Fruit fly (Drosophila melanogaster): Measurements from ENCODE around the gene CG10600.
A peak's percentile ranks its signal among the peaks of the same experiment; 100 is the strongest.

The CG10600 gene

dm6 chr2L:18857635-18858059 is 18.2 kb upstream of the CG10600 start (continued):
- TF ChIP-seq nerfin-1 (tag; optimal IDR thresholded peaks at IDR 0.05) (peak; percentile 87), CG1602 (GFP tag; optimal IDR thresholded peaks at IDR 0.05) (peak; percentile 89), YL-1 (GFP tag; optimal IDR thresholded peaks at IDR 0.05) (peak; percentile 59), CG4820 (GFP tag; optimal IDR thresholded peaks at IDR 0.05) (peak; percentile 78), ro (GFP tag; IDR thresholded peaks at IDR 0.05) (peak; percentile 48; the same call in 1 of the 2 replicates), CG10959 (GFP tag; IDR thresholded peaks at IDR 0.05) (peak; percentile 83), CG4707 (GFP tag; optimal IDR thresholded peaks at IDR 0.05) (peak; percentile 82), CG11504 (tag; optimal IDR thresholded peaks at IDR 0.05) (peak; percentile 93), nerfin-2 (GFP tag; IDR thresholded peaks at IDR 0.05; ENCODE audit: partially characterized antibody) (no peak), CG2120 (GFP tag; optimal IDR thresholded peaks at IDR 0.05) (peak; percentile 95), otp (GFP tag; IDR thresholded peaks at IDR 0.05) (peak; percentile 92), CG2199 (GFP tag; IDR thresholded peaks at IDR 0.05) (peak; percentile 89), CG11456 (GFP tag; IDR thresholded peaks at IDR 0.05) (peak; percentile 92), gsb-n (tag; optimal IDR thresholded peaks at IDR 0.05) (peak; percentile 86), Abd-B (GFP tag; optimal IDR thresholded peaks at IDR 0.05) (peak; percentile 87), trh (GFP tag; optimal IDR thresholded peaks at IDR 0.05) (peak; percentile 71), CG7357 (GFP tag; IDR thresholded peaks at IDR 0.05) (peak; percentile 81), Camta (GFP tag; optimal IDR thresholded peaks at IDR 0.05) (peak; percentile 90), gem (tag; optimal IDR thresholded peaks at IDR 0.05) (peak; percentile 96), Lhr (GFP tag; optimal IDR thresholded peaks at IDR 0.05) (peak; percentile 74), Aef1 (GFP tag; IDR thresholded peaks at IDR 0.05) (peak; percentile 88), tio (GFP tag; optimal IDR thresholded peaks at IDR 0.05) (peak; percentile 89), tup (GFP tag; optimal IDR thresholded peaks at IDR 0.05) (peak; percentile 95), p53 (GFP tag; optimal IDR thresholded peaks at IDR 0.05) (peak; percentile 33), klu (GFP tag; IDR thresholded peaks at IDR 0.05) (peak; percentile 78), ac (GFP tag; optimal IDR thresholded peaks at IDR 0.05) (peak; percentile 16), CG2889 (GFP tag; IDR thresholded peaks at IDR 0.05) (peak; percentile 75), tap (tag; optimal IDR thresholded peaks at IDR 0.05) (peak; percentile 92), CG6854 (GFP tag; optimal IDR thresholded peaks at IDR 0.05) (peak; percentile 84), pros (GFP tag; optimal IDR thresholded peaks at IDR 0.05) (no peak), CG34224 (GFP tag; IDR thresholded peaks at IDR 0.05; ENCODE audit: partially characterized antibody) (no peak), CG10267 (tag; optimal IDR thresholded peaks at IDR 0.05) (peak; percentile 81), Fer2 (tag; optimal IDR thresholded peaks at IDR 0.05) (peak; percentile 88), vfl (GFP tag; optimal IDR thresholded peaks at IDR 0.05) (peak; percentile 87), fru (optimal IDR thresholded peaks at IDR 0.05) (no peak), CG13287 (GFP tag; IDR thresholded peaks at IDR 0.05; ENCODE audit: partially characterized antibody) (peak; percentile 54), lbe (GFP tag; optimal IDR thresholded peaks at IDR 0.05) (peak; percentile 96), NC2α (GFP tag; optimal IDR thresholded peaks at IDR 0.05) (peak; percentile 75), maf-S (GFP tag; optimal IDR thresholded peaks at IDR 0.05) (peak; percentile 89), usp (GFP tag; optimal IDR thresholded peaks at IDR 0.05) (no peak), unpg (GFP tag; optimal IDR thresholded peaks at IDR 0.05) (peak; percentile 95), CG7963 (GFP tag; IDR thresholded peaks at IDR 0.05; ENCODE audit: partially characterized antibody) (no peak), CG31388 (GFP tag; optimal IDR thresholded peaks at IDR 0.05) (peak; percentile 57), Dfd (GFP tag; optimal IDR thresholded peaks at IDR 0.05) (no peak), CG12236 (GFP tag; optimal IDR thresholded peaks at IDR 0.05) (peak; percentile 74), CG14441 (GFP tag; IDR thresholded peaks at IDR 0.05) (peak; percentile 93), dati (GFP tag; IDR thresholded peaks at IDR 0.05) (peak; percentile 73), Vsx1 (GFP tag; optimal IDR thresholded peaks at IDR 0.05) (peak; percentile 84), slou (GFP tag; optimal IDR thresholded peaks at IDR 0.05) (peak; percentile 63), CG8765 (GFP tag; IDR thresholded peaks at IDR 0.05) (peak; percentile 76), Poxn (GFP tag; IDR thresholded peaks at IDR 0.05) (peak; percentile 74), CG3995 (GFP tag; optimal IDR thresholded peaks at IDR 0.05) (peak; percentile 69)

All from whole organism, embryonic.